Worm (Caenorhabditis elegans) whole organism, late embryonic: ENCODE data around the gene T16H12.13.

Experiments
- C38D4.7 ChIP-seq: fragments of 200-800 bp; sonication (Bioruptor generic); optimal IDR thresholded peaks from 2 replicates; lab custom pipeline; 2018; ENCODE audit warnings: mild to moderate bottlenecking, missing genetic modification characterization, moderate library complexity, missing compliant biosample characterization
- F13H6.1 ChIP-seq: sonication (generic microtip); optimal IDR thresholded peaks from 2 replicates; lab custom pipeline; 2016; ENCODE audit warnings: missing genetic modification characterization, missing compliant biosample characterization
- K02D7.2 ChIP-seq: sonication (generic microtip); optimal IDR thresholded peaks from 2 replicates; lab custom pipeline; 2017; ENCODE audit warnings: mild to moderate bottlenecking, missing genetic modification characterization, missing compliant biosample characterization
- T23F11.4 ChIP-seq: fragments of 200-800 bp; sonication (Bioruptor generic); optimal IDR thresholded peaks from 2 replicates; lab custom pipeline; 2018; ENCODE audit warnings: mild to moderate bottlenecking, missing genetic modification characterization, missing compliant biosample characterization
- ceh-19 ChIP-seq: fragments of 200-800 bp; sonication (Bioruptor generic); optimal IDR thresholded peaks from 2 replicates; lab custom pipeline; 2018; ENCODE audit warnings: mild to moderate bottlenecking, missing genetic modification characterization, missing compliant biosample characterization
- ceh-6 ChIP-seq: fragments of 200-800 bp; sonication (Bioruptor generic); optimal IDR thresholded peaks from 2 replicates; lab custom pipeline; 2018; ENCODE audit warnings: mild to moderate bottlenecking, missing genetic modification characterization, missing compliant biosample characterization
- dmd-4 ChIP-seq: sonication (generic microtip); optimal IDR thresholded peaks from 2 replicates; lab custom pipeline; 2016; ENCODE audit warnings: borderline replicate concordance, missing genetic modification characterization, missing compliant biosample characterization
- ets-4 ChIP-seq: sonication (generic microtip); optimal IDR thresholded peaks from 2 replicates; lab custom pipeline; 2016; ENCODE audit warnings: missing genetic modification characterization, missing compliant biosample characterization
- hlh-6 ChIP-seq: sonication (generic microtip); optimal IDR thresholded peaks from 2 replicates; lab custom pipeline; 2016; ENCODE audit warnings: missing genotype, missing genetic modification characterization, missing compliant biosample characterization
- nfya-1 ChIP-seq: sonication (generic microtip); optimal IDR thresholded peaks from 2 replicates; lab custom pipeline; 2017; ENCODE audit warnings: missing genetic modification characterization, mild to moderate bottlenecking, missing compliant biosample characterization, antibody characterized with exemption, moderate library complexity
- nhr-11 ChIP-seq: fragments of 150-350 bp; optimal IDR thresholded peaks from 2 replicates; lab custom pipeline; 2014; ENCODE audit warnings: missing biosample characterization, missing genetic modification characterization
- rnt-1 ChIP-seq: sonication (generic microtip); optimal IDR thresholded peaks from 2 replicates; lab custom pipeline; 2016; ENCODE audit warnings: missing genetic modification characterization, missing compliant biosample characterization
- ttx-3 ChIP-seq: sonication (generic microtip); optimal IDR thresholded peaks from 2 replicates; lab custom pipeline; 2016; ENCODE audit warnings: missing genetic modification reagents, missing genetic modification characterization, missing compliant biosample characterization

DNA sequence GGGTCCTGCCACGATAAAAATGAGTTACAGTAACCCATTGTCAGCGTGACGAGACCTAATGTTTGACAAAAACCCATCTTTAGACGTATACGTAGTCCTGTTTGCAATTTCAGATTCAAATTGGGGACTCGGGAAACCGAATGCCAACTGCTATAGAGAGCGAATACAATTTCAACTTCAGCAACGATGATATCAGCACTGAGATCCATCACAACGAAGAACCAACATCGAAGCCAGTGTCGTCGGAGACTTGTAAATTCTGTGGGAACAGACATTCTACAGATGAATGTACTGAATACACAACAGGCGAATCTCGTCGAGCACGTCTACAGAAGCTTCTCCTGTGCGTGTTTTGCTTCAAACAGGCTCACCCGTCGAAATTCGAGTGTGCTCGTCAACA, 371 bp downstream of the T16H12.13 start:
- TF ChIP-seq nfya-1 (tag; lab: Kevin White, UChicago) (no peak), K02D7.2 (tag; lab: Kevin White, UChicago) (no peak), ets-4 (tag; lab: Kevin White, UChicago) (no peak), ceh-6 (GFP tag; lab: Kevin White, UChicago) (no peak), nhr-11 (tag; lab: Kevin White, UChicago) (no peak), rnt-1 (no peak), dmd-4 (tag; lab: Kevin White, UChicago) (no peak), ceh-19 (GFP tag; lab: Kevin White, UChicago) (no peak), ttx-3 (tag; lab: Kevin White, UChicago) (no peak), hlh-6 (tag; lab: Kevin White, UChicago) (no peak), C38D4.7 (GFP tag; lab: Kevin White, UChicago) (no peak), F13H6.1 (tag; lab: Kevin White, UChicago) (no peak), T23F11.4 (GFP tag; lab: Kevin White, UChicago) (no peak)
